Worm (Caenorhabditis elegans): ENCODE measurements around the gene cwp-2.

Gene cwp-2

DNA sequence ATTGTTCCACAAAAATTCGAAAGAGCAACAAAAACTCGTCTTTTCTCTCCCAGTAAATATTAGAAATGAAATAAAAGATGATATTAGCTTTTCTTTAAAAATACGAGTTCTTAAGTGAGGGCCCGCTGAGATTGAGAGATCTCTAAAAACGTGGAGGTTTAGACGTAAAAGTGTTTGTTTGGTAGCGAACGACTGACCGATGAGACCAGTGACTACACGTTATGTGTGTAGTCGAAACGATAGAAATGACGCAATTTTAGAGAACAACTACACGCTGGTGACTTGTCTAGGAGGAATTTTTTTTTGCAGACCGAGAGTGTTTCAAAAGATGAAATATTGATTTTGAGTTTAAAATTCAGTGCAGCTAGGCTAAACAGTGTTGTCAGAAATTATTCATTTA is 20.3 kb upstream of the cwp-2 start, which contains the start of gene C37H5.13:
C37H5.13 (minus strand) TSS at position 229 of the 400 bp plus-strand sequence.
- TF ChIP-seq nhr-111 (GFP tag; optimal IDR thresholded peaks at IDR 0.05), result no peak
- no peak for TF ChIP-seq D1046.2 (GFP tag; IDR thresholded peaks at IDR 0.05)
- no peak for TF ChIP-seq nhr-76 (tag; optimal IDR thresholded peaks at IDR 0.05)
- TF ChIP-seq unc-39 (tag; optimal IDR thresholded peaks at IDR 0.05), result no peak
- no peak; the same call in 1 of the 2 replicates for TF ChIP-seq dmd-6 (GFP tag; IDR thresholded peaks at IDR 0.05)
- TF ChIP-seq vab-7 (GFP tag; IDR thresholded peaks at IDR 0.05), result no peak
- TF ChIP-seq zfp-2 (tag; optimal IDR thresholded peaks at IDR 0.05), result no peak
- no peak for TF ChIP-seq ceh-32 (tag; optimal IDR thresholded peaks at IDR 0.05; ENCODE audit: poor library complexity)
- no peak for TF ChIP-seq snpc-1.2 (GFP tag; IDR thresholded peaks at IDR 0.05)
- no peak for TF ChIP-seq Y75B8A.6 (GFP tag; IDR thresholded peaks at IDR 0.05)
- TF ChIP-seq hlh-11 (tag; optimal IDR thresholded peaks at IDR 0.05), result no peak
- no peak for TF ChIP-seq zag-1 (tag; optimal IDR thresholded peaks at IDR 0.05)
- no peak for TF ChIP-seq lin-13 (GFP tag; optimal IDR thresholded peaks at IDR 0.05)
- TF ChIP-seq ceh-28 (tag; optimal IDR thresholded peaks at IDR 0.05), result no peak
- no peak for TF ChIP-seq madf-9 (GFP tag; conservative IDR thresholded peaks at IDR 0.05)
- TF ChIP-seq ceh-44 (GFP tag; IDR thresholded peaks at IDR 0.05), result no peak
- TF ChIP-seq T26A8.4 (GFP tag; IDR thresholded peaks at IDR 0.05), result no peak
- TF ChIP-seq ztf-7 (tag; optimal IDR thresholded peaks at IDR 0.05), result peak; percentile 56
- TF ChIP-seq dmd-9 (GFP tag; IDR thresholded peaks at IDR 0.05), result no peak
- TF ChIP-seq gei-8 (GFP tag; optimal IDR thresholded peaks at IDR 0.05), result no peak
- TF ChIP-seq snpc-4 (tag; optimal IDR thresholded peaks at IDR 0.05), result no peak
- TF ChIP-seq F49E8.2 (tag; optimal IDR thresholded peaks at IDR 0.05; ENCODE audit: borderline replicate concordance), result no peak
- TF ChIP-seq ztf-11 (tag; optimal IDR thresholded peaks at IDR 0.05), result no peak
- peak in 1 of 2 experiments; percentile 19 for TF ChIP-seq lsy-2 (tag; optimal IDR thresholded peaks at IDR 0.05)
- no peak for TF ChIP-seq F26F4.8 (GFP tag; conservative IDR thresholded peaks at IDR 0.05)
- no peak for TF ChIP-seq skn-1 (tag; optimal IDR thresholded peaks at IDR 0.05)
- no peak for TF ChIP-seq hmg-1.1 (GFP tag; IDR thresholded peaks at IDR 0.05)
- TF ChIP-seq F37D6.2 (tag; optimal IDR thresholded peaks at IDR 0.05), result no peak
- TF ChIP-seq ama-1 (optimal IDR thresholded peaks at IDR 0.05), result no peak
- TF ChIP-seq mdt-29 (GFP tag; IDR thresholded peaks at IDR 0.05), result no peak
- TF ChIP-seq tra-1 (GFP tag; IDR thresholded peaks at IDR 0.05), result no peak
- peak; percentile 98 for TF ChIP-seq nhr-28 (tag; optimal IDR thresholded peaks at IDR 0.05)
- TF ChIP-seq spr-1 (tag; optimal IDR thresholded peaks at IDR 0.05), result no peak
- no peak for TF ChIP-seq daf-8 (GFP tag; IDR thresholded peaks at IDR 0.05)
- no peak for TF ChIP-seq pqm-1 (tag; optimal IDR thresholded peaks at IDR 0.05)
- TF ChIP-seq egl-43 (GFP tag; IDR thresholded peaks at IDR 0.05), result no peak
- no peak for TF ChIP-seq aha-1 (tag)
- TF ChIP-seq dpl-1 (GFP tag; optimal IDR thresholded peaks at IDR 0.05), result no peak
- TF ChIP-seq ctbp-1 (GFP tag; IDR thresholded peaks at IDR 0.05), result no peak
- TF ChIP-seq lin-38 (GFP tag; IDR thresholded peaks at IDR 0.05), result no peak
- TF ChIP-seq mep-1 (tag; optimal IDR thresholded peaks at IDR 0.05), result peak; percentile 28
- no peak for TF ChIP-seq ZK337.2 (GFP tag; IDR thresholded peaks at IDR 0.05)
- no peak for TF ChIP-seq daf-12 (tag; optimal IDR thresholded peaks at IDR 0.05)
- TF ChIP-seq F44E2.7 (GFP tag; IDR thresholded peaks at IDR 0.05), result no peak
- no peak for TF ChIP-seq madf-5 (GFP tag; IDR thresholded peaks at IDR 0.05)
- no peak for TF ChIP-seq nhr-6 (tag; optimal IDR thresholded peaks at IDR 0.05)
- no peak for TF ChIP-seq zfp-3 (GFP tag; conservative IDR thresholded peaks at IDR 0.05)
- TF ChIP-seq nhr-10 (tag; optimal IDR thresholded peaks at IDR 0.05), result no peak
- TF ChIP-seq ceh-20 (GFP tag; IDR thresholded peaks at IDR 0.05), result no peak
- TF ChIP-seq F10B5.3 (tag; optimal IDR thresholded peaks at IDR 0.05), result no peak
- TF ChIP-seq spr-3 (GFP tag; optimal IDR thresholded peaks at IDR 0.05), result no peak
- TF ChIP-seq egl-27 (tag; optimal IDR thresholded peaks at IDR 0.05), result no peak
- TF ChIP-seq nhr-41 (GFP tag; IDR thresholded peaks at IDR 0.05), result no peak
- TF ChIP-seq zip-11 (GFP tag; IDR thresholded peaks at IDR 0.05), result no peak
